Worm (Caenorhabditis elegans) whole organism, L3 larva: Measurements from ENCODE around the gene alh-8.

Experiments used
- aly-2 ChIP-seq: fragments of 150-350 bp; optimal IDR thresholded peaks from 2 replicates; lab custom pipeline; 2014; ENCODE audit warnings: missing biosample characterization, missing genetic modification characterization
- ama-1 ChIP-seq: fragments of 150-350 bp; optimal IDR thresholded peaks from 2 replicates; lab custom pipeline; 2018
- ceh-28 ChIP-seq: fragments of 150-350 bp; optimal IDR thresholded peaks from 2 replicates; lab custom pipeline; 2014; ENCODE audit warnings: missing biosample characterization, missing genetic modification reagents, missing genetic modification characterization
- ceh-9 ChIP-seq: sonication (generic microtip); optimal IDR thresholded peaks from 2 replicates; lab custom pipeline; 2018; ENCODE audit warnings: missing biosample characterization, missing genetic modification characterization
- elt-1 ChIP-seq: fragments of 150-350 bp; optimal IDR thresholded peaks from 2 replicates; lab custom pipeline; 2014; ENCODE audit warnings: missing biosample characterization, missing genetic modification characterization
- elt-2 ChIP-seq: sonication (generic microtip); optimal IDR thresholded peaks from 2 replicates; lab custom pipeline; 2016; ENCODE audit warnings: missing genetic modification reagents, mild to moderate bottlenecking, missing genetic modification characterization, missing compliant biosample characterization
- elt-3 ChIP-seq, 3 experiments: fragments of 150-350 bp in 1 of 3; sonication (generic microtip) in 2 of 3; optimal IDR thresholded peaks; 2 replicates in 2 of 3; 4 replicates in 1 of 3; lab custom pipeline; 2014 to 2017; ENCODE audit warnings: missing biosample characterization in 3 of 3, missing genetic modification characterization in 3 of 3
- eor-1 ChIP-seq, 2 experiments: fragments of 150-350 bp; optimal IDR thresholded peaks; 2 replicates each; lab custom pipeline; 2014 to 2018; ENCODE audit warnings: missing biosample characterization in 2 of 2, missing genetic modification characterization in 2 of 2
- fkh-2 ChIP-seq: fragments of 150-350 bp; optimal IDR thresholded peaks from 2 replicates; lab custom pipeline; 2014; ENCODE audit warnings: missing biosample characterization, missing genetic modification reagents, missing genetic modification characterization
- fos-1 ChIP-seq: fragments of 150-350 bp; optimal IDR thresholded peaks from 2 replicates; lab custom pipeline; 2014; ENCODE audit warnings: missing biosample characterization, missing genetic modification characterization
- hmg-11 ChIP-seq: sonication (generic microtip); optimal IDR thresholded peaks from 2 replicates; lab custom pipeline; 2016; ENCODE audit warnings: missing genetic modification characterization, missing compliant biosample characterization
- lin-39 ChIP-seq: fragments of 150-350 bp; optimal IDR thresholded peaks from 2 replicates; lab custom pipeline; 2018; ENCODE audit warnings: missing biosample characterization, missing genetic modification reagents, missing genetic modification characterization
- lsy-12 ChIP-seq: sonication (generic microtip); optimal IDR thresholded peaks from 2 replicates; lab custom pipeline; 2016; ENCODE audit warnings: mild to moderate bottlenecking, missing genetic modification characterization, missing compliant biosample characterization
- mdl-1 ChIP-seq: fragments of 150-350 bp; optimal IDR thresholded peaks from 2 replicates; lab custom pipeline; 2014; ENCODE audit warnings: missing biosample characterization, missing genetic modification characterization
- mml-1 ChIP-seq: fragments of 150-350 bp; sonication (generic microtip); optimal IDR thresholded peaks from 3 replicates; lab custom pipeline; 2014; ENCODE audit warnings: missing biosample characterization, missing genetic modification characterization
- nhr-11 ChIP-seq: fragments of 150-350 bp; optimal IDR thresholded peaks from 2 replicates; lab custom pipeline; 2014; ENCODE audit warnings: missing biosample characterization, missing genetic modification characterization
- nhr-23 ChIP-seq: fragments of 150-350 bp; optimal IDR thresholded peaks from 2 replicates; lab custom pipeline; 2014; ENCODE audit warnings: missing biosample characterization, missing genetic modification reagents, missing genetic modification characterization
- nhr-237 ChIP-seq: fragments of 150-350 bp; optimal IDR thresholded peaks from 2 replicates; lab custom pipeline; 2014; ENCODE audit warnings: missing biosample characterization, missing genetic modification characterization
- nhr-25 ChIP-seq: sonication (generic microtip); optimal IDR thresholded peaks from 2 replicates; lab custom pipeline; 2017; ENCODE audit warnings: missing biosample characterization, missing genetic modification characterization
- nhr-28 ChIP-seq: fragments of 150-350 bp; optimal IDR thresholded peaks from 2 replicates; lab custom pipeline; 2014; ENCODE audit warnings: missing biosample characterization, missing genetic modification characterization
- nhr-43 ChIP-seq: sonication (generic microtip); optimal IDR thresholded peaks from 2 replicates; lab custom pipeline; 2016; ENCODE audit warnings: mild to moderate bottlenecking, missing genetic modification characterization, missing compliant biosample characterization; ENCODE audit not compliant: poor library complexity, severe bottlenecking
- nhr-76 ChIP-seq: fragments of 150-350 bp; sonication (generic microtip); optimal IDR thresholded peaks from 5 replicates; lab custom pipeline; 2014; ENCODE audit warnings: missing biosample characterization, missing genetic modification characterization
- nhr-77 ChIP-seq: fragments of 150-350 bp; optimal IDR thresholded peaks from 2 replicates; lab custom pipeline; 2014; ENCODE audit warnings: missing biosample characterization, missing genetic modification characterization
- pha-4 ChIP-seq: fragments of 150-350 bp; optimal IDR thresholded peaks from 2 replicates; lab custom pipeline; 2014; ENCODE audit warnings: missing biosample characterization, missing genetic modification reagents, missing genetic modification characterization
- pqm-1 ChIP-seq: fragments of 150-350 bp; optimal IDR thresholded peaks from 2 replicates; lab custom pipeline; 2017; ENCODE audit warnings: missing biosample characterization, missing genetic modification characterization, inconsistent platforms
- snpc-4 ChIP-seq: fragments of 150-350 bp; optimal IDR thresholded peaks from 2 replicates; lab custom pipeline; 2014; ENCODE audit warnings: missing biosample characterization, missing genetic modification characterization
- unc-39 ChIP-seq: sonication (generic microtip); optimal IDR thresholded peaks from 4 replicates; lab custom pipeline; 2017; ENCODE audit warnings: missing biosample characterization, missing genetic modification characterization
- unc-62 ChIP-seq: fragments of 150-350 bp; sonication (generic microtip); optimal IDR thresholded peaks from 4 replicates; lab custom pipeline; 2014; ENCODE audit warnings: missing biosample characterization, missing genetic modification reagents, missing genetic modification characterization
- ztf-11 ChIP-seq: fragments of 150-350 bp; optimal IDR thresholded peaks from 2 replicates; lab custom pipeline; 2014; ENCODE audit warnings: missing biosample characterization, missing genetic modification characterization
- ztf-4 ChIP-seq: fragments of 150-350 bp; optimal IDR thresholded peaks from 2 replicates; lab custom pipeline; 2014; ENCODE audit warnings: missing biosample characterization, missing genetic modification characterization

The alh-8 gene

DNA sequence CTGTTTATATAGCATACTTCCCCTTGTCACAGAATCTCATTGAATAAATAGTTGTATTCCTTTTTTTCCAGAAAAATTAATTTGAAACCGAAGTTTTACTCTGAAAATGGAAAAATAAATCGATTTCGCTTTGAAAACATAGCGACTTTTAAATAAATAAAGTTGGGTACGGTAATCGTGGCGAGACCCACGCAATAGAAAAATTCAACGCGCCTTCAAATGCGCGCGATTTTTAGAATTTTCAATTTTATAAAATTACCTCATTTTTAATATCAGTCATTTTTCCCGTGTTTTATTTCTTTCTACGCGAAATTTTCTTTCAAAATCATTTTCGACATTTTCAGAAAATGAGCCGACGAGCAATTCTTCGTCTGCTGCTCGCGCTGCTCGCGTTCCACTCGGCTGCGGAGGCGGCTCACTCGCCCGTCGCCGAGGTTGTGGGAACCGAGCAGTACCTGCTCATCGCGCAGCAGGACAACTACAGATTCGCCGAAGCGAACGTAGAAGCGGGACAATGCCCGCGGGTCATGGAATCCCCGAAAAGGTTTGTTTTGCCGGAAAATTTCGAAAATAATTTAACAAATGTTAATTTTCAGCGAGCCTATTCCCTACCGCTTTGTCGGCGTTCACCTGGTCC, 2.3 kb upstream of the alh-8 start, which contains the start of gene F13D12.5:
Gene F13D12.5, plus strand, starts transcription at position 345 of the 637 bp plus-strand sequence.
- no peak for TF ChIP-seq mml-1 (tag; lab: Kevin White, UChicago)
- TF ChIP-seq hmg-11 (tag; lab: Kevin White, UChicago): no peak
- TF ChIP-seq eor-1 (tag; optimal IDR thresholded peaks at IDR 0.05; lab: Kevin White, UChicago): no peak
- TF ChIP-seq unc-39 (tag; lab: Kevin White, UChicago): no peak
- TF ChIP-seq, all 47 proteins: peak for 0

ce11 chrII:11727438-11727837, 1.4 kb upstream of the alh-8 start:
- TF ChIP-seq nhr-237 (tag; lab: Kevin White, UChicago) (no peak), lin-39 (no peak), pha-4 (no peak), nhr-23 (tag; lab: Kevin White, UChicago) (no peak), unc-62 (GFP tag; lab: Kevin White, UChicago) (no peak), ceh-28 (tag; lab: Kevin White, UChicago) (no peak), nhr-28 (tag; lab: Kevin White, UChicago) (no peak)

DNA sequence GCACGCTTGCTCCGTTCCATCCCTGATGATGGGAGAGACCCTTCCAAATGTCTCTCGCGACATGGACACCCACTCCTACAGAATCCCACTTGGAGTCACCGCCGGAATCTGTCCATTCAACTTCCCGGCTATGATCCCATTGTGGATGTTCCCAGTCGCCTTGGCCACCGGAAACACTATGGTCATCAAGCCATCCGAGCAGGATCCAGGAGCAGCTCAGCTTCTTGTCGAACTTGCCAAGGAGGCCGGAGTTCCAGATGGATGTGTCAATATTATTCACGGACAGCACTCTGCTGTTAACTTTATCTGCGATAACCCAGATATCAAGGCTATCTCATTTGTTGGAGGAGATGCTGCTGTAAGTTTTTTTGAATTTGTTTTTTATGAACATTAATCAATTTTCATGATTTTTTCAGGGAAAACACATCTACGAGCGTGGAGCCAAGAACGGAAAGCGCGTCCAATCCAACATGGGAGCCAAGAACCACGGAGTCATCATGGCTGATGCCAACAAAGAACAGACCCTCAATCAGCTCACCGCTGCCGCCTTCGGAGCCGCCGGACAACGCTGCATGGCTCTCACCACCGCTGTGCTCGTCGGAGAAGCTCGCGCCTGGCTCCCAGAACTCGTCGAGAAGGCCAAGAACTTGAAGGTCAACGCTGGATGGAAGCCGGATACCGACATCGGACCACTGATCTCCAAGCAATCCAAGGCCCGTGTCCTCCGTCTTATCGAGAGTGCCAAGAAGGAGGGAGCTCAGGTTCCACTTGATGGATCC, 1.1 kb downstream of the alh-8 start:
- TF ChIP-seq ama-1 (no peak), elt-3 (tag; optimal IDR thresholded peaks at IDR 0.05; lab: Kevin White, UChicago) (no peak), eor-1 (tag; optimal IDR thresholded peaks at IDR 0.05; lab: Kevin White, UChicago) (no peak), nhr-25 (no peak), hmg-11 (tag; lab: Kevin White, UChicago) (no peak), ceh-9 (no peak), nhr-23 (tag; lab: Kevin White, UChicago) (no peak), nhr-76 (tag; lab: Kevin White, UChicago) (no peak), nhr-28 (tag; lab: Kevin White, UChicago) (no peak), lsy-12 (tag; lab: Kevin White, UChicago) (no peak)
- TF ChIP-seq, all 47 proteins: peak for 0

ce11 chrII:11731174-11731724, 2.4 kb downstream of the alh-8 start:
- TF ChIP-seq hmg-11 (tag; lab: Kevin White, UChicago) (no peak), ceh-28 (tag; lab: Kevin White, UChicago) (no peak), aly-2 (tag; lab: Kevin White, UChicago) (no peak), pqm-1 (tag; lab: Kevin White, UChicago) (no peak), elt-1 (tag; lab: Kevin White, UChicago) (no peak), elt-2 (tag; lab: Kevin White, UChicago) (peak; percentile 62), ama-1 (peak; percentile 88), nhr-43 (tag; lab: Kevin White, UChicago) (peak; percentile 4), ztf-4 (tag; lab: Kevin White, UChicago) (no peak), ztf-11 (tag; lab: Kevin White, UChicago) (no peak), nhr-237 (tag; lab: Kevin White, UChicago) (no peak), lsy-12 (tag; lab: Kevin White, UChicago) (peak; percentile 25)

ce11 chrII:11732513-11732912, 3.7 kb downstream of the alh-8 start, which contains the start of gene F13D12.8:
TSS of gene F13D12.8 (minus strand) at chrII:11732594.
- no peak for TF ChIP-seq nhr-11
- TF ChIP-seq nhr-77: no peak
- TF ChIP-seq elt-2 (tag; lab: Kevin White, UChicago): no peak
- TF ChIP-seq snpc-4 (tag; lab: Kevin White, UChicago): peak; percentile 2
- no peak for TF ChIP-seq fos-1 (tag; lab: Kevin White, UChicago)
- TF ChIP-seq fkh-2 (tag; lab: Kevin White, UChicago): no peak
- TF ChIP-seq mdl-1 (tag; lab: Kevin White, UChicago): no peak
- TF ChIP-seq lin-39: peak; percentile 23
- TF ChIP-seq, all 47 proteins: peak for 2
